Fruit fly (Drosophila melanogaster): ENCODE data around the gene CG17597.

CG17597 gene

dm6 chr2L:18795917-18796402 is 35.0 kb downstream of the CG17597 start (continued):
- TF ChIP-seq gsb-n (tag; optimal IDR thresholded peaks at IDR 0.05) (no peak), Nf-YC (tag; optimal IDR thresholded peaks at IDR 0.05) (peak; percentile 99), Opbp (GFP tag; IDR thresholded peaks at IDR 0.05; ENCODE audit: partially characterized antibody) (no peak), run (tag; optimal IDR thresholded peaks at IDR 0.05) (no peak), zf30C (GFP tag; optimal IDR thresholded peaks at IDR 0.05) (no peak), zen2 (GFP tag; IDR thresholded peaks at IDR 0.05; ENCODE audit: partially characterized antibody) (0 out of 3 replicates have a peak, but pooled peaks have one; percentile 14), Asciz (GFP tag; optimal IDR thresholded peaks at IDR 0.05) (no peak), tap (tag; optimal IDR thresholded peaks at IDR 0.05) (no peak), CG11504 (tag; optimal IDR thresholded peaks at IDR 0.05) (no peak), GATAe (GFP tag; conservative IDR thresholded peaks at IDR 0.05) (peak; percentile 73), CG9817 (tag; optimal IDR thresholded peaks at IDR 0.05) (no peak), Gug (GFP tag; IDR thresholded peaks at IDR 0.05) (no peak), Jarid2 (GFP tag; optimal IDR thresholded peaks at IDR 0.05) (peak; percentile 29), CG13624 (GFP tag; optimal IDR thresholded peaks at IDR 0.05) (no peak), gcm (GFP tag; optimal IDR thresholded peaks at IDR 0.05) (no peak), CG9876 (GFP tag; optimal IDR thresholded peaks at IDR 0.05) (no peak), CG9727 (GFP tag; optimal IDR thresholded peaks at IDR 0.05) (no peak), CG34422 (GFP tag; IDR thresholded peaks at IDR 0.05) (no peak), Dip3 (GFP tag; optimal IDR thresholded peaks at IDR 0.05) (no peak), ftz-f1 (GFP tag; optimal IDR thresholded peaks at IDR 0.05) (no peak), Nf-YB (GFP tag; optimal IDR thresholded peaks at IDR 0.05) (peak; percentile 99), CG17328 (GFP tag; IDR thresholded peaks at IDR 0.05) (no peak), org-1 (GFP tag; optimal IDR thresholded peaks at IDR 0.05) (no peak), Blimp-1 (GFP tag; optimal IDR thresholded peaks at IDR 0.05) (no peak), repo (GFP tag; optimal IDR thresholded peaks at IDR 0.05) (no peak), HmgD (GFP tag; optimal IDR thresholded peaks at IDR 0.05) (no peak)

DNA sequence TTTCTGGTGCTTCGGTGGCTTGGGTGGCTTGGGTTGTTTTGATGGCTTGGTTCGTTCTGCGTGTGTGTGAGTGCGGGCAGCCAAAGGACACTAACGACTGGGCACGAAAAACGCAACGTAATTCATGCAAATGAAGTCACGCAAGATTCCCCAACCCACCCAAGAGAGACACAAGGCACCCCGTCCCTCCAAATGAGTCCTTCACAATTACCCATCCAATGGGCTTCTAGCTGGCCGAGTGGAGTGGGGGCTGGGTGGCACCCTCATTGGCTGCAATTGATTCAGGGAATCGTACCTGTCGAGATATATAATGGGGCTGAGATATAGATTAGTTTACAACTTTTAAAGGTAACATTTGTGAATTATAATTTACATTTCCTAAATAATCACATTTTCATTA is 37.7 kb downstream of the CG17597 start:
- TF ChIP-seq YL-1 (GFP tag; optimal IDR thresholded peaks at IDR 0.05) (no peak), Nf-YB (GFP tag; optimal IDR thresholded peaks at IDR 0.05) (peak; percentile 85), Nf-YC (tag; optimal IDR thresholded peaks at IDR 0.05) (peak; percentile 58)

DNA sequence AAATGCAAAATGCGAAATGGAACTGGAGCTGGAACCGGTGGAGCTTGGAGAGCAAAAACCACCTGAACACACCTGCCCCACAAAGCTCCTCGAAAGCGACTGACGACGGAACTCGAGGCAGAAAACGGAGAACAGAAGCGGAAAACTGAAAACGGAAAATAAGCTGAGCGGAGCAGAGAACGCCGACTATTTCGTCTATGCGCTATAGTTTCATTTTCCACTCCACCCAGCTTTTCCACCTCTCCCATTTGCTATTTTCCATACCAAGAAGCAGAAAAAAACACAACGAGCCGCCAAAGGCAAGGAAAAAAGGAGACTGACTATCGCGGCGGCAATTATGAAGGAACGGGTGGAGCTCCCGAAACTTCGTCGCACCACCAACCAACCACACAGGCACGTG is 38.1 kb downstream of the CG17597 start, which contains the start of gene ham:
Gene ham (minus strand): TSS at position 101 of the 400 bp plus-strand sequence.
- TF ChIP-seq Hmx (GFP tag; optimal IDR thresholded peaks at IDR 0.05) (no peak), unpg (GFP tag; optimal IDR thresholded peaks at IDR 0.05) (no peak), Blimp-1 (GFP tag; optimal IDR thresholded peaks at IDR 0.05) (no peak), odd (GFP tag; optimal IDR thresholded peaks at IDR 0.05) (no peak), tll (GFP tag; optimal IDR thresholded peaks at IDR 0.05) (no peak), CG12391 (tag; optimal IDR thresholded peaks at IDR 0.05) (no peak), Ets97D (GFP tag; optimal IDR thresholded peaks at IDR 0.05) (no peak), maf-S (GFP tag; optimal IDR thresholded peaks at IDR 0.05) (no peak), Max (GFP tag; optimal IDR thresholded peaks at IDR 0.05) (no peak), C15 (GFP tag; IDR thresholded peaks at IDR 0.05) (no peak), pzg (GFP tag; optimal IDR thresholded peaks at IDR 0.05) (no peak), sens-2 (GFP tag; IDR thresholded peaks at IDR 0.05) (no peak), CG7745 (tag; optimal IDR thresholded peaks at IDR 0.05) (no peak), Ravus (GFP tag; IDR thresholded peaks at IDR 0.05) (no peak)

All from whole organism, embryonic.